Fruit fly (Drosophila melanogaster) whole organism, embryonic: ENCODE results near the gene CG8419.

ENCODE experiments used
- Aef1 ChIP-seq: fragments of 200-800 bp; sonication (Bioruptor generic); IDR thresholded peaks from 3 replicates; pipeline ENCODE4 v1.3.6; 2022; ENCODE audit warnings: missing biosample characterization, missing genetic modification characterization
- Asciz ChIP-seq: fragments of 200-800 bp; sonication (Bioruptor generic); optimal IDR thresholded peaks from 2 replicates; lab custom pipeline; 2017; ENCODE audit warnings: missing biosample characterization, mild to moderate bottlenecking, missing genetic modification characterization, missing genetic modification reagents
- B-H2 ChIP-seq: fragments of 200-800 bp; sonication (Bioruptor generic); optimal IDR thresholded peaks from 2 replicates; lab custom pipeline; 2018; ENCODE audit warnings: missing biosample characterization, mild to moderate bottlenecking, missing genetic modification characterization
- Blimp-1 ChIP-seq: fragments of 200-800 bp; sonication (Bioruptor generic); optimal IDR thresholded peaks from 3 replicates; lab custom pipeline; 2018; ENCODE audit warnings: missing biosample characterization, missing genetic modification characterization, mild to moderate bottlenecking, moderate library complexity, missing genetic modification reagents
- CG10147 ChIP-seq: fragments of 200-800 bp; sonication (Bioruptor generic); optimal IDR thresholded peaks from 2 replicates; lab custom pipeline; 2019; ENCODE audit warnings: missing biosample characterization, mild to moderate bottlenecking, missing genetic modification characterization, moderate library complexity
- CG10267 ChIP-seq: fragments of 200-800 bp; sonication (Bioruptor generic); optimal IDR thresholded peaks from 2 replicates; lab custom pipeline; 2018; ENCODE audit warnings: missing biosample characterization, mild to moderate bottlenecking, missing genetic modification characterization, moderate library complexity
- CG10274 ChIP-seq: fragments of 200-800 bp; sonication (Bioruptor generic); optimal IDR thresholded peaks from 3 replicates; lab custom pipeline; 2017; ENCODE audit warnings: missing biosample characterization, mild to moderate bottlenecking, missing genetic modification characterization
- CG10321 ChIP-seq: fragments of 200-800 bp; sonication (Bioruptor generic); IDR thresholded peaks from 2 replicates; pipeline ENCODE4 v1.3.6; 2022; ENCODE audit warnings: missing biosample characterization, missing genetic modification characterization
- CG12155 ChIP-seq: fragments of 200-800 bp; sonication (Bioruptor generic); optimal IDR thresholded peaks from 3 replicates; lab custom pipeline; 2016; ENCODE audit warnings: missing biosample characterization, missing genetic modification characterization
- CG12391 ChIP-seq: fragments of 200-800 bp; sonication (Bioruptor generic); optimal IDR thresholded peaks from 3 replicates; lab custom pipeline; 2018; ENCODE audit warnings: missing biosample characterization, mild to moderate bottlenecking, missing genetic modification characterization, moderate library complexity
- CG16815 ChIP-seq: fragments of 200-800 bp; sonication (Bioruptor generic); optimal IDR thresholded peaks from 3 replicates; lab custom pipeline; 2017; ENCODE audit warnings: missing biosample characterization, mild to moderate bottlenecking, missing genetic modification characterization
- CG16863 ChIP-seq: fragments of 200-800 bp; sonication (Bioruptor generic); optimal IDR thresholded peaks from 3 replicates; lab custom pipeline; 2016; ENCODE audit warnings: missing biosample characterization, missing genetic modification characterization
- CG17361 ChIP-seq: fragments of 200-800 bp; sonication (Bioruptor generic); IDR thresholded peaks from 3 replicates; pipeline ENCODE4 v1.3.6; 2022; ENCODE audit warnings: missing biosample characterization, missing genetic modification characterization
- CG17802 ChIP-seq: fragments of 200-800 bp; sonication (Bioruptor generic); optimal IDR thresholded peaks from 2 replicates; lab custom pipeline; 2018; ENCODE audit warnings: missing biosample characterization, mild to moderate bottlenecking, missing genetic modification characterization, moderate library complexity
- CG3065 ChIP-seq: fragments of 200-800 bp; sonication (Bioruptor generic); optimal IDR thresholded peaks from 2 replicates; lab custom pipeline; 2016; ENCODE audit warnings: missing biosample characterization, missing genetic modification characterization
- CG3726 ChIP-seq: fragments of 200-800 bp; sonication (Bioruptor generic); IDR thresholded peaks from 3 replicates; pipeline ENCODE4, ENCODE4 v1.3.6; 2022; ENCODE audit warnings: missing biosample characterization, missing genetic modification characterization
- CG4282 ChIP-seq: fragments of 200-800 bp; sonication (Bioruptor generic); optimal IDR thresholded peaks from 2 replicates; lab custom pipeline; 2016; ENCODE audit warnings: missing biosample characterization, missing genetic modification characterization
- CG6272 ChIP-seq: fragments of 200-800 bp; sonication (Bioruptor generic); IDR thresholded peaks from 2 replicates; pipeline ENCODE4 v1.3.6; 2022; ENCODE audit warnings: missing biosample characterization, missing genetic modification characterization
- CG6654 ChIP-seq: fragments of 200-800 bp; sonication (Bioruptor generic); optimal IDR thresholded peaks from 2 replicates; lab custom pipeline; 2017; ENCODE audit warnings: missing biosample characterization, mild to moderate bottlenecking, missing genetic modification characterization
- CG6791 ChIP-seq: fragments of 200-800 bp; sonication (Bioruptor generic); IDR thresholded peaks from 3 replicates; pipeline ENCODE4 v1.3.6; 2022; ENCODE audit warnings: missing biosample characterization, missing genetic modification characterization; ENCODE audit not compliant: partially characterized antibody
- CG8281 ChIP-seq: fragments of 200-800 bp; sonication (Bioruptor generic); optimal IDR thresholded peaks from 2 replicates; lab custom pipeline; 2018; ENCODE audit warnings: missing biosample characterization, mild to moderate bottlenecking, missing genetic modification characterization, moderate library complexity
- CG9876 ChIP-seq: fragments of 200-800 bp; sonication (Bioruptor generic); optimal IDR thresholded peaks from 2 replicates; lab custom pipeline; 2016; ENCODE audit warnings: missing biosample characterization, missing genetic modification characterization
- CrebB ChIP-seq: fragments of 200-800 bp; sonication (Bioruptor generic); optimal IDR thresholded peaks from 3 replicates; lab custom pipeline; 2018; ENCODE audit warnings: missing biosample characterization, mild to moderate bottlenecking, missing genetic modification characterization
- Deaf1 ChIP-seq: fragments of 200-800 bp; optimal IDR thresholded peaks from 3 replicates; lab custom pipeline; 2019; ENCODE audit warnings: missing biosample characterization, mild to moderate bottlenecking, missing genetic modification characterization, moderate library complexity
- Doc2 ChIP-seq: fragments of 200-800 bp; sonication (Bioruptor generic); IDR thresholded peaks from 2 replicates; pipeline ENCODE4 v1.3.6; 2022; ENCODE audit warnings: missing biosample characterization, missing genetic modification characterization
- Dref ChIP-seq: fragments of 200-800 bp; sonication (Bioruptor generic); IDR thresholded peaks from 2 replicates; pipeline ENCODE4 v1.3.6; 2022; ENCODE audit warnings: missing biosample characterization, missing genetic modification characterization
- Fer3 ChIP-seq: fragments of 200-800 bp; sonication (Bioruptor generic); optimal IDR thresholded peaks from 2 replicates; lab custom pipeline; 2018; ENCODE audit warnings: missing biosample characterization, mild to moderate bottlenecking, missing genetic modification characterization, moderate library complexity
- Hand ChIP-seq: fragments of 200-800 bp; sonication (Bioruptor generic); optimal IDR thresholded peaks from 2 replicates; lab custom pipeline; 2017; ENCODE audit warnings: mild to moderate bottlenecking, missing biosample characterization, missing genetic modification reagents, missing genetic modification characterization
- Jarid2 ChIP-seq: fragments of 200-800 bp; sonication (Bioruptor generic); optimal IDR thresholded peaks from 3 replicates; lab custom pipeline; 2017; ENCODE audit warnings: mild to moderate bottlenecking, missing biosample characterization, missing genetic modification reagents, missing genetic modification characterization
- Lim3 ChIP-seq: fragments of 200-800 bp; sonication (Bioruptor generic); IDR thresholded peaks from 2 replicates; pipeline ENCODE4 v1.3.6; 2022; ENCODE audit warnings: missing biosample characterization, missing genetic modification characterization
- Mad ChIP-seq: fragments of 200-800 bp; sonication (Bioruptor generic); optimal IDR thresholded peaks from 2 replicates; lab custom pipeline; 2016; ENCODE audit warnings: missing biosample characterization, missing genetic modification characterization
- Side ChIP-seq: fragments of 200-800 bp; sonication (Bioruptor generic); optimal IDR thresholded peaks from 2 replicates; lab custom pipeline; 2016; ENCODE audit warnings: missing biosample characterization, missing genetic modification characterization
- amos ChIP-seq: fragments of 200-800 bp; sonication (Bioruptor generic); IDR thresholded peaks from 2 replicates; pipeline ENCODE4 v1.3.6; 2022; ENCODE audit warnings: missing biosample characterization, missing genetic modification characterization; ENCODE audit not compliant: partially characterized antibody
- ato ChIP-seq: fragments of 200-800 bp; sonication (Bioruptor generic); IDR thresholded peaks from 2 replicates; pipeline ENCODE4 v1.3.6; 2022; ENCODE audit warnings: missing biosample characterization, missing genetic modification characterization; ENCODE audit not compliant: partially characterized antibody
- bsh ChIP-seq, 2 experiments: fragments of 200-800 bp; sonication (Bioruptor generic); optimal IDR thresholded peaks; 2 replicates each; lab custom pipeline; 2017 to 2018; ENCODE audit warnings: mild to moderate bottlenecking in 2 of 2, missing biosample characterization in 2 of 2, missing genetic modification characterization in 2 of 2, moderate library complexity in 1 of 2
- cas ChIP-seq: fragments of 200-800 bp; sonication (Bioruptor generic); IDR thresholded peaks from 2 replicates; pipeline ENCODE4 v1.3.6; 2022; ENCODE audit warnings: missing biosample characterization, missing genetic modification characterization
- crol ChIP-seq: fragments of 200-800 bp; sonication (Bioruptor generic); IDR thresholded peaks from 2 replicates; pipeline ENCODE4 v1.3.6; 2022; ENCODE audit warnings: missing biosample characterization, missing genetic modification characterization
- dan ChIP-seq: fragments of 200-800 bp; sonication (Bioruptor generic); IDR thresholded peaks from 2 replicates; pipeline ENCODE4 v1.3.6; 2022; ENCODE audit warnings: missing biosample characterization, missing genetic modification characterization
- en ChIP-seq: fragments of 200-800 bp; sonication (Bioruptor generic); optimal IDR thresholded peaks from 2 replicates; lab custom pipeline; 2016; ENCODE audit warnings: missing biosample characterization, missing genetic modification characterization
- eyg ChIP-seq: fragments of 200-800 bp; sonication (Bioruptor generic); optimal IDR thresholded peaks from 3 replicates; lab custom pipeline; 2016; ENCODE audit warnings: missing biosample characterization, missing genetic modification characterization
- fd3F ChIP-seq: fragments of 200-800 bp; sonication (Bioruptor generic); optimal IDR thresholded peaks from 2 replicates; lab custom pipeline; 2018; ENCODE audit warnings: missing biosample characterization, mild to moderate bottlenecking, missing genetic modification characterization, moderate library complexity
- jigr1 ChIP-seq: fragments of 200-800 bp; sonication (Bioruptor generic); IDR thresholded peaks from 3 replicates; pipeline ENCODE4 v1.3.6; 2022; ENCODE audit warnings: missing biosample characterization, missing genetic modification characterization
- ken ChIP-seq: fragments of 200-800 bp; sonication (Bioruptor generic); IDR thresholded peaks from 3 replicates; pipeline ENCODE4 v1.3.6; 2022; ENCODE audit warnings: missing biosample characterization, missing genetic modification characterization
- lmd ChIP-seq: fragments of 200-800 bp; sonication (Bioruptor generic); IDR thresholded peaks from 2 replicates; pipeline ENCODE4 v1.3.6; 2022; ENCODE audit warnings: missing biosample characterization, missing genetic modification characterization
- lola ChIP-seq, 3 experiments: fragments of >200 bp in 2 of 3; fragments of 200-800 bp in 1 of 3; sonication (Bioruptor generic) in 1 of 3; optimal IDR thresholded peaks; 2 replicates each; lab custom pipeline; 2017 to 2019; ENCODE audit warnings: missing biosample characterization in 3 of 3, missing genetic modification characterization in 3 of 3, mild to moderate bottlenecking in 1 of 3, moderate library complexity in 1 of 3
- mirr ChIP-seq: fragments of 200-800 bp; sonication (Bioruptor generic); optimal IDR thresholded peaks from 3 replicates; lab custom pipeline; 2018; ENCODE audit warnings: missing biosample characterization, mild to moderate bottlenecking, missing genetic modification characterization
- seq ChIP-seq: fragments of 200-800 bp; sonication (Bioruptor generic); IDR thresholded peaks from 2 replicates; pipeline ENCODE4 v1.3.6; 2022; ENCODE audit warnings: missing biosample characterization, missing genetic modification characterization
- tgo ChIP-seq: fragments of 200-800 bp; sonication (Bioruptor generic); IDR thresholded peaks from 3 replicates; pipeline ENCODE4 v1.3.6; 2022; ENCODE audit warnings: missing biosample characterization, missing genetic modification characterization
- zen ChIP-seq: fragments of 200-800 bp; sonication (Bioruptor generic); optimal IDR thresholded peaks from 3 replicates; lab custom pipeline; 2018; ENCODE audit warnings: missing biosample characterization, mild to moderate bottlenecking, missing genetic modification characterization, moderate library complexity

CG8419 gene

dm6 chr2L:8204996-8205567 lies 889 bp upstream of the CG8419 start, which contains the start of gene SLC5A11 (continued):
- TF ChIP-seq zen, result peak; percentile 80
- peak; percentile 81 for TF ChIP-seq CG4282
- TF ChIP-seq CG17802 (tag; lab: Kevin White, UChicago), result peak; percentile 61
- peak; percentile 96 for TF ChIP-seq Blimp-1 (GFP tag; lab: Kevin White, UChicago)
- TF ChIP-seq eyg, result peak; percentile 96
- no peak; the same call in 1 of the 2 replicates for TF ChIP-seq amos (GFP tag; lab: Robert Waterston, UW)
- peak; percentile 95 for TF ChIP-seq CG17361 (GFP tag; lab: Robert Waterston, UW)
- TF ChIP-seq ken, result peak; percentile 93
- TF ChIP-seq cas (GFP tag; lab: Robert Waterston, UW), result peak; percentile 99
- peak; percentile 94 for TF ChIP-seq CrebB (tag; lab: Kevin White, UChicago)
- peak; percentile 85 for TF ChIP-seq Jarid2 (GFP tag; lab: Kevin White, UChicago)
- peak; percentile 100 for TF ChIP-seq seq (GFP tag; lab: Robert Waterston, UW)
- peak; percentile 98 for TF ChIP-seq lmd (GFP tag; lab: Robert Waterston, UW)
- peak; percentile 88 for TF ChIP-seq B-H2
- peak; percentile 98 for TF ChIP-seq CG12391
- TF ChIP-seq CG9876 (GFP tag; lab: Kevin White, UChicago), result peak; percentile 54
- TF ChIP-seq dan, result peak; percentile 49
- no peak for TF ChIP-seq en (GFP tag; lab: Kevin White, UChicago)
- peak; percentile 98 for TF ChIP-seq CG12155 (GFP tag; lab: Kevin White, UChicago)
- peak; percentile 94 for TF ChIP-seq CG3065 (GFP tag; lab: Kevin White, UChicago)
- peak; percentile 71 for TF ChIP-seq fd3F (GFP tag; lab: Kevin White, UChicago)
- TF ChIP-seq CG16815 (GFP tag; lab: Kevin White, UChicago), result peak; percentile 94
- peak; percentile 93 for TF ChIP-seq CG6272
- peak; percentile 99 for TF ChIP-seq Lim3 (GFP tag; lab: Robert Waterston, UW)
- peak; percentile 53 for TF ChIP-seq Mad (GFP tag; lab: Kevin White, UChicago)
- 0 out of 2 replicates have a peak, but pooled peaks have one; percentile 19 for TF ChIP-seq crol (GFP tag; lab: Robert Waterston, UW)
- TF ChIP-seq Asciz, result peak; percentile 96
- TF ChIP-seq jigr1 (GFP tag; lab: Robert Waterston, UW), result peak; percentile 98
- no peak for TF ChIP-seq CG6791 (GFP tag; lab: Robert Waterston, UW)
- TF ChIP-seq CG10274, result peak; percentile 84
- peak; percentile 29 for TF ChIP-seq Dref (GFP tag; lab: Robert Waterston, UW)
- peak; percentile 98 for TF ChIP-seq tgo (GFP tag; lab: Robert Waterston, UW)
- TF ChIP-seq Hand (GFP tag; lab: Kevin White, UChicago), result peak; percentile 97
- TF ChIP-seq Fer3 (tag; lab: Kevin White, UChicago), result peak; percentile 95
- peak; percentile 85 for TF ChIP-seq CG8281 (tag; lab: Kevin White, UChicago)
- peak; percentile 65 for TF ChIP-seq CG16863 (GFP tag; lab: Kevin White, UChicago)
- TF ChIP-seq lola (GFP tag; optimal IDR thresholded peaks at IDR 0.05; lab: Kevin White, UChicago), result peak in 1 of 3 experiments; percentile 97
- TF ChIP-seq CG10321, result peak; percentile 74
- peak; percentile 97 for TF ChIP-seq CG10267
- TF ChIP-seq Doc2 (GFP tag; lab: Robert Waterston, UW), result peak; percentile 87
- TF ChIP-seq Deaf1 (tag; lab: Kevin White, UChicago), result peak; percentile 95
- TF ChIP-seq Aef1 (GFP tag; lab: Robert Waterston, UW), result peak; percentile 100
- peak; percentile 98 for TF ChIP-seq CG3726 (GFP tag; lab: Robert Waterston, UW)
- no peak for TF ChIP-seq ato
- TF ChIP-seq bsh (GFP tag; optimal IDR thresholded peaks at IDR 0.05; lab: Kevin White, UChicago), result peak; percentile 95 to 100
- TF ChIP-seq mirr (GFP tag; lab: Kevin White, UChicago), result peak; percentile 75
- TF ChIP-seq Side (GFP tag; lab: Kevin White, UChicago), result peak; percentile 58
- TF ChIP-seq CG10147 (GFP tag; lab: Kevin White, UChicago), result peak; percentile 100
- TF ChIP-seq CG6654 (GFP tag; lab: Kevin White, UChicago), result peak; percentile 74
